Fruit fly (Drosophila melanogaster) whole organism, embryonic: ENCODE measurements around the gene Vm26Aa.
A peak's percentile ranks its signal among the peaks of the same experiment; 100 is the strongest.

ENCODE experiments used
- Abd-B ChIP-seq: fragments of 200-800 bp; sonication (Bioruptor generic); optimal IDR thresholded peaks from 2 replicates; lab custom pipeline; 2018; ENCODE audit warnings: missing biosample characterization, mild to moderate bottlenecking, missing genetic modification characterization, moderate library complexity
- Bgb ChIP-seq: fragments of 200-800 bp; sonication (Bioruptor generic); IDR thresholded peaks from 2 replicates; pipeline ENCODE4 v1.3.6; 2022; ENCODE audit warnings: missing biosample characterization, missing genetic modification characterization; ENCODE audit not compliant: partially characterized antibody
- CG10321 ChIP-seq: fragments of 200-800 bp; sonication (Bioruptor generic); IDR thresholded peaks from 2 replicates; pipeline ENCODE4 v1.3.6; 2022; ENCODE audit warnings: missing biosample characterization, missing genetic modification characterization
- CG11696 ChIP-seq: fragments of 200-800 bp; sonication (Bioruptor generic); IDR thresholded peaks from 2 replicates; pipeline ENCODE4 v1.3.6; 2022; ENCODE audit warnings: missing biosample characterization, missing genetic modification characterization
- CG12236 ChIP-seq: fragments of 200-800 bp; sonication (Bioruptor generic); optimal IDR thresholded peaks from 2 replicates; lab custom pipeline; 2016; ENCODE audit warnings: missing biosample characterization, missing genetic modification characterization
- CG14441 ChIP-seq: fragments of 200-800 bp; sonication (Bioruptor generic); IDR thresholded peaks from 2 replicates; pipeline ENCODE4 v1.3.6; 2022; ENCODE audit warnings: missing biosample characterization, missing genetic modification characterization
- CG18262 ChIP-seq: fragments of 200-800 bp; optimal IDR thresholded peaks from 3 replicates; lab custom pipeline; 2019; ENCODE audit warnings: missing biosample characterization, mild to moderate bottlenecking, missing genetic modification characterization, moderate library complexity
- CG1832 ChIP-seq: fragments of 200-800 bp; sonication (Bioruptor generic); optimal IDR thresholded peaks from 2 replicates; lab custom pipeline; 2017; ENCODE audit warnings: missing biosample characterization, mild to moderate bottlenecking, missing genetic modification characterization, inconsistent platforms
- CG3838 ChIP-seq: fragments of 200-800 bp; sonication (Bioruptor generic); optimal IDR thresholded peaks from 3 replicates; lab custom pipeline; 2016; ENCODE audit warnings: missing biosample characterization, missing genetic modification characterization
- CG3995 ChIP-seq: fragments of 200-800 bp; sonication (Bioruptor generic); optimal IDR thresholded peaks from 3 replicates; lab custom pipeline; 2016; ENCODE audit warnings: missing biosample characterization, missing genetic modification characterization
- CG42726 ChIP-seq: fragments of 200-800 bp; sonication (Bioruptor generic); IDR thresholded peaks from 2 replicates; pipeline ENCODE4 v1.3.6; 2022; ENCODE audit warnings: missing biosample characterization, missing genetic modification characterization; ENCODE audit not compliant: partially characterized antibody
- CG5180 ChIP-seq: fragments of 200-800 bp; sonication (Bioruptor generic); optimal IDR thresholded peaks from 3 replicates; lab custom pipeline; 2017; ENCODE audit warnings: missing biosample characterization, missing genetic modification characterization, mild to moderate bottlenecking, moderate library complexity, missing genetic modification reagents
- CG5953 ChIP-seq: fragments of 200-800 bp; sonication (Bioruptor generic); IDR thresholded peaks from 2 replicates; pipeline ENCODE4 v1.3.6; 2022; ENCODE audit warnings: missing biosample characterization, missing genetic modification characterization
- CG7271 ChIP-seq: fragments of 200-800 bp; sonication (Bioruptor generic); optimal IDR thresholded peaks from 2 replicates; lab custom pipeline; 2018; ENCODE audit warnings: missing biosample characterization, mild to moderate bottlenecking, missing genetic modification characterization, moderate library complexity
- CG7556 ChIP-seq: fragments of 200-800 bp; sonication (Bioruptor generic); optimal IDR thresholded peaks from 2 replicates; lab custom pipeline; 2017; ENCODE audit warnings: missing biosample characterization, mild to moderate bottlenecking, missing genetic modification characterization
- CG8281 ChIP-seq: fragments of 200-800 bp; sonication (Bioruptor generic); optimal IDR thresholded peaks from 2 replicates; lab custom pipeline; 2018; ENCODE audit warnings: missing biosample characterization, mild to moderate bottlenecking, missing genetic modification characterization, moderate library complexity
- CG8944 ChIP-seq: fragments of 200-800 bp; sonication (Bioruptor generic); optimal IDR thresholded peaks from 3 replicates; lab custom pipeline; 2016; ENCODE audit warnings: missing biosample characterization, missing genetic modification characterization
- CTCF ChIP-seq: fragments of 200-800 bp; sonication (Bioruptor generic); optimal IDR thresholded peaks from 2 replicates; lab custom pipeline; 2017; ENCODE audit warnings: missing biosample characterization, mild to moderate bottlenecking, missing genetic modification characterization, moderate library complexity
- Deaf1 ChIP-seq: fragments of 200-800 bp; optimal IDR thresholded peaks from 3 replicates; lab custom pipeline; 2019; ENCODE audit warnings: missing biosample characterization, mild to moderate bottlenecking, missing genetic modification characterization, moderate library complexity
- Ets65A ChIP-seq: fragments of 200-800 bp; sonication (Bioruptor generic); peaks from one replicate; lab custom pipeline; 2016; ENCODE audit warnings: missing biosample characterization, missing genetic modification characterization
- Kr ChIP-seq: fragments of 200-800 bp; sonication (Bioruptor generic); optimal IDR thresholded peaks from 2 replicates; lab custom pipeline; 2017; ENCODE audit warnings: missing biosample characterization, mild to moderate bottlenecking, missing genetic modification characterization
- Nf-YA ChIP-seq: fragments of 200-800 bp; sonication (Bioruptor generic); IDR thresholded peaks from 2 replicates; pipeline ENCODE4 v1.3.6; 2022; ENCODE audit warnings: missing biosample characterization, missing genetic modification characterization
- Nf-YB ChIP-seq: fragments of 200-800 bp; sonication (Bioruptor generic); optimal IDR thresholded peaks from 3 replicates; lab custom pipeline; 2019; ENCODE audit warnings: missing biosample characterization, mild to moderate bottlenecking, missing genetic modification characterization, moderate library complexity
- Nf-YC ChIP-seq: fragments of 200-800 bp; optimal IDR thresholded peaks from 3 replicates; lab custom pipeline; 2019; ENCODE audit warnings: missing biosample characterization, mild to moderate bottlenecking, missing genetic modification characterization, moderate library complexity
- Optix ChIP-seq: fragments of 200-800 bp; sonication (Bioruptor generic); IDR thresholded peaks from 3 replicates; pipeline ENCODE4 v1.3.6; 2022; ENCODE audit warnings: missing biosample characterization, missing genetic modification characterization
- Taf1 ChIP-seq: fragments of 200-800 bp; sonication (Bioruptor generic); IDR thresholded peaks from 2 replicates; pipeline ENCODE4 v1.3.6; 2022; ENCODE audit warnings: missing biosample characterization, missing genetic modification characterization
- Trl ChIP-seq, 3 experiments: fragments of >200 bp in 2 of 3; fragments of 200-800 bp in 1 of 3; sonication (Bioruptor generic) in 1 of 3; optimal IDR thresholded peaks; 2 replicates in 1 of 3; 3 replicates in 2 of 3; lab custom pipeline; 2016 to 2017; ENCODE audit warnings: missing biosample characterization in 1 of 3, missing genetic modification characterization in 1 of 3
- YL-1 ChIP-seq: fragments of 200-800 bp; sonication (Bioruptor generic); optimal IDR thresholded peaks from 3 replicates; lab custom pipeline; 2017; ENCODE audit warnings: missing biosample characterization, mild to moderate bottlenecking, missing genetic modification characterization
- cg ChIP-seq: fragments of 200-800 bp; sonication (Bioruptor generic); optimal IDR thresholded peaks from 3 replicates; lab custom pipeline; 2019; ENCODE audit warnings: missing biosample characterization, mild to moderate bottlenecking, missing genetic modification characterization, moderate library complexity
- chif ChIP-seq, 2 experiments: fragments of 200-800 bp; sonication (Bioruptor generic); optimal IDR thresholded peaks; 3 replicates each; lab custom pipeline; 2016; ENCODE audit warnings: missing biosample characterization in 2 of 2, missing genetic modification characterization in 2 of 2
- crol ChIP-seq: fragments of 200-800 bp; sonication (Bioruptor generic); IDR thresholded peaks from 2 replicates; pipeline ENCODE4 v1.3.6; 2022; ENCODE audit warnings: missing biosample characterization, missing genetic modification characterization
- dysf ChIP-seq: fragments of 200-800 bp; sonication (Bioruptor generic); IDR thresholded peaks from 3 replicates; pipeline ENCODE4 v1.3.6; 2022; ENCODE audit warnings: missing biosample characterization, missing genetic modification characterization
- ewg ChIP-seq: fragments of 200-800 bp; sonication (Bioruptor generic); optimal IDR thresholded peaks from 3 replicates; lab custom pipeline; 2017; ENCODE audit warnings: mild to moderate bottlenecking, missing biosample characterization, missing genetic modification reagents, missing genetic modification characterization
- eyg ChIP-seq: fragments of 200-800 bp; sonication (Bioruptor generic); optimal IDR thresholded peaks from 3 replicates; lab custom pipeline; 2016; ENCODE audit warnings: missing biosample characterization, missing genetic modification characterization
- h ChIP-seq: fragments of >200 bp; optimal IDR thresholded peaks from 2 replicates; lab custom pipeline; 2017
- ham ChIP-seq: fragments of 200-800 bp; sonication (Bioruptor generic); IDR thresholded peaks from 2 replicates; pipeline ENCODE4 v1.3.6; 2022; ENCODE audit warnings: missing biosample characterization, missing genetic modification characterization
- knrl ChIP-seq: fragments of 200-800 bp; sonication (Bioruptor generic); IDR thresholded peaks from 3 replicates; pipeline ENCODE4 v1.3.6; 2022; ENCODE audit warnings: missing biosample characterization, missing genetic modification characterization; ENCODE audit not compliant: partially characterized antibody
- mam ChIP-seq: fragments of 200-800 bp; sonication (Bioruptor generic); optimal IDR thresholded peaks from 3 replicates; lab custom pipeline; 2016; ENCODE audit warnings: missing biosample characterization, missing genetic modification characterization
- mirr ChIP-seq: fragments of 200-800 bp; sonication (Bioruptor generic); optimal IDR thresholded peaks from 3 replicates; lab custom pipeline; 2018; ENCODE audit warnings: missing biosample characterization, mild to moderate bottlenecking, missing genetic modification characterization
- phol ChIP-seq: fragments of 200-800 bp; sonication (Bioruptor generic); optimal IDR thresholded peaks from 3 replicates; lab custom pipeline; 2018; ENCODE audit warnings: missing biosample characterization, mild to moderate bottlenecking, missing genetic modification characterization, moderate library complexity
- repo ChIP-seq: fragments of 200-800 bp; sonication (Bioruptor generic); optimal IDR thresholded peaks from 2 replicates; lab custom pipeline; 2016; ENCODE audit warnings: missing biosample characterization, missing genetic modification characterization
- seq ChIP-seq: fragments of 200-800 bp; sonication (Bioruptor generic); IDR thresholded peaks from 2 replicates; pipeline ENCODE4 v1.3.6; 2022; ENCODE audit warnings: missing biosample characterization, missing genetic modification characterization
- sim ChIP-seq: fragments of 200-800 bp; sonication (Bioruptor generic); IDR thresholded peaks from 2 replicates; pipeline ENCODE4 v1.3.6; 2022; ENCODE audit warnings: missing biosample characterization, missing genetic modification characterization
- slp2 ChIP-seq: fragments of 200-800 bp; sonication (Bioruptor generic); optimal IDR thresholded peaks from 2 replicates; lab custom pipeline; 2016; ENCODE audit warnings: missing biosample characterization, missing genetic modification characterization
- toy ChIP-seq: fragments of 200-800 bp; sonication (Bioruptor generic); IDR thresholded peaks from 2 replicates; pipeline ENCODE4 v1.3.6; 2022; ENCODE audit warnings: missing biosample characterization, missing genetic modification characterization
- vnd ChIP-seq: fragments of 200-800 bp; sonication (Bioruptor generic); IDR thresholded peaks from 3 replicates; pipeline ENCODE4 v1.3.6; 2022; ENCODE audit warnings: missing biosample characterization, missing genetic modification characterization; ENCODE audit not compliant: partially characterized antibody
- vvl ChIP-seq: fragments of 200-800 bp; sonication (Bioruptor generic); IDR thresholded peaks from 2 replicates; pipeline ENCODE4 v1.3.6; 2022; ENCODE audit warnings: missing biosample characterization, missing genetic modification characterization

Vm26Aa gene

DNA sequence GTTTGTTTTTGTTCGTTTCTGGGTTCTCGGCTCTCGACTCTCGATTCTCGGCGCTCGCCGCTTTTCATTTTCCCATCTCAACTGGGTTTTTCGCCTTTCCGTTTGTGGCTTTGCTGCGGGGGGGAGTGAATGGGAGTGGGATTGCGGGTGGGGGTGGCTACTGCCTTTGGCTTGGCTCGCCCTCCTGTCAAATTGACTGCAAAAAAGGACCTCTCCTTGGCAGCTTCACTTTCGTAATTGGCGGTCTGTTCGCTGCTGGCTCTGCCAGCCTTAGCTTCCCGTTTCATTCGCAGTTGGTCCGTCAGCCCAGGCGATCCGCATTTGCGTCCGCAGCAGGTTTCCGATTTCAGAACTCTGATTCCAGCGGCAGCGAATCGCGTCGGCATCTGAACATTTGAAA, 34.5 kb downstream of the Vm26Aa start, which contains the start of gene dsf:
Gene dsf (plus strand): TSS at position 301 of the 400 bp plus-strand sequence.
- TF ChIP-seq dysf (GFP tag; lab: Robert Waterston, UW) (0 out of 3 replicates have a peak, but pooled peaks have one; percentile 11), CG8944 (GFP tag; lab: Kevin White, UChicago) (no peak), mirr (GFP tag; lab: Kevin White, UChicago) (no peak), CG8281 (tag; lab: Kevin White, UChicago) (no peak), CG14441 (GFP tag; lab: Robert Waterston, UW) (no peak), vnd (0 out of 3 replicates have a peak, but pooled peaks have one; percentile 11), ham (GFP tag; lab: Robert Waterston, UW) (no peak), eyg (GFP tag; lab: Kevin White, UChicago) (no peak)

DNA sequence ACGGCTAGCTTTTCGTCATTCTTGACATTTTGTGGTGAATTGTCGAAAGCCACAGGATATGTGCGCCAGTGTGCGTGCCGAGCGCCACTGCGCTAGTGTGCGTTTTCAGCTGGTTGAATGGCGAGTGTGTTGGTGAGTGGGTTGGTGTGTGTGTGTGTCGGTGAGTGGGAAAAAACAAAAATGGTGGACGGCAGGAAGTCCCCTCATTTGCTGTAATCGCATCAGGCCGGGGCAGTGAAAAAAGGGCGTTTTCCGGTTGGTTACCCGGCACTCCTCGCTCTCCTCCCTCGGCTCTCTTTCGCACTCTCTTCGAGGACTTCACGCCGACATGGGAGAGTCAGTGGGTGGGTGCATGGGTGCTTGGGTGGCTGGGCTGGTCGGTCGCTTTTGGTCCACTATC, 35.0 kb downstream of the Vm26Aa start:
- no peak for TF ChIP-seq CG42726 (GFP tag; lab: Robert Waterston, UW)
- peak; percentile 78; the same call in 1 of the 2 replicates for TF ChIP-seq seq (GFP tag; lab: Robert Waterston, UW)
- TF ChIP-seq Nf-YA (GFP tag; lab: Robert Waterston, UW): peak; percentile 53
- peak; percentile 97 for TF ChIP-seq Nf-YC
- TF ChIP-seq CG10321 (GFP tag; lab: Robert Waterston, UW): 0 out of 2 replicates have a peak, but pooled peaks have one; percentile 19
- TF ChIP-seq CG11696 (GFP tag; lab: Robert Waterston, UW): no peak
- TF ChIP-seq Deaf1 (tag; lab: Kevin White, UChicago): peak; percentile 74
- TF ChIP-seq Trl (optimal IDR thresholded peaks at IDR 0.05; lab: Kevin White, UChicago): peak; percentile 32 to 36
- TF ChIP-seq Trl (GFP tag; optimal IDR thresholded peaks at IDR 0.05; lab: Kevin White, UChicago): no peak
- no peak for TF ChIP-seq repo (GFP tag; lab: Kevin White, UChicago)
- peak; percentile 62 for TF ChIP-seq crol
- TF ChIP-seq knrl (GFP tag; lab: Robert Waterston, UW): no peak
- peak; percentile 8 for TF ChIP-seq ewg (GFP tag; lab: Kevin White, UChicago)
- no peak for TF ChIP-seq slp2 (GFP tag; lab: Kevin White, UChicago)
- no peak for TF ChIP-seq Kr (GFP tag; lab: Kevin White, UChicago)
- peak; percentile 82 for TF ChIP-seq cg
- no peak for TF ChIP-seq CG12236 (GFP tag; lab: Kevin White, UChicago)
- peak; percentile 19 for TF ChIP-seq Ets65A (GFP tag; lab: Kevin White, UChicago)
- peak; percentile 96 for TF ChIP-seq Nf-YB (GFP tag; lab: Kevin White, UChicago)
- no peak for TF ChIP-seq CG7271 (tag; lab: Kevin White, UChicago)
- no peak for TF ChIP-seq mam (GFP tag; lab: Kevin White, UChicago)

DNA sequence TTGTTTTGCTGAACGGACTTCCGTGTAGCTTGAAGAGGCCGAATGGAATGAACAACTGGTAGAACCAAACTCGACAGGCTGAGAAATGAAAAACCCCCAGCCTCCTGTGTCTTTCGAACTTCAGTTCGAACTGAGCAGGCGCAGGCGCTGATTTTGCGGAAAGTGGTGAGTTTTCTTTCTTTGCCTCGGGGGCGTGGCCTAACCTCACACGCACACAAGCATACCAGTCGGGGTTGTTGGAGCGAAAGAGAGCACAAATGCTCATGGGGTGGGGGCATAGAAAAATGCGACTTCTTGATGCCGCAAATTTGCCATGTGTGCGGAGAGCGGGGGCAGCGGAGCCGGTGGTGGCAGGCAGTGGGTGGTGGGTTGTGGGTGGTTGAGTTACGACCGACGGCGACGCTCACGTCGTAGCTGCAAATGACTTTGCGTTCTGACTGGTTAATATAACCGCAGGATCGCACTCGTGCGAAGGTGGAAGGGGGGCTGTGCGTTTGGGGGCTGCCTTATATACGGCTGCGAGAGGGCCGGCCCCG, 36.5 kb downstream of the Vm26Aa start, which contains the start of gene CG9016:
Gene CG9016 (minus strand): TSS at position 51 of the 536 bp plus-strand sequence.
- TF ChIP-seq vvl (GFP tag; lab: Robert Waterston, UW) (no peak), CG7556 (GFP tag; lab: Kevin White, UChicago) (no peak), CG18262 (tag; lab: Kevin White, UChicago) (no peak), Nf-YB (GFP tag; lab: Kevin White, UChicago) (peak; percentile 94), seq (GFP tag; lab: Robert Waterston, UW) (peak; percentile 87), CG5953 (GFP tag; lab: Robert Waterston, UW) (no peak), YL-1 (GFP tag; lab: Kevin White, UChicago) (no peak), Abd-B (GFP tag; lab: Kevin White, UChicago) (no peak), h (lab: Kevin White, UChicago) (no peak), CG3995 (GFP tag; lab: Kevin White, UChicago) (no peak), phol (tag; lab: Kevin White, UChicago) (no peak), Optix (GFP tag; lab: Robert Waterston, UW) (no peak), chif (GFP tag; optimal IDR thresholded peaks at IDR 0.05; lab: Kevin White, UChicago) (no peak), CG14441 (GFP tag; lab: Robert Waterston, UW) (no peak), CTCF (GFP tag; lab: Kevin White, UChicago) (no peak), Nf-YC (peak; percentile 97), CG3838 (GFP tag; lab: Kevin White, UChicago) (no peak), CG5180 (peak; percentile 46), Taf1 (no peak), Deaf1 (tag; lab: Kevin White, UChicago) (peak; percentile 83), sim (no peak), Trl (optimal IDR thresholded peaks at IDR 0.05; lab: Kevin White, UChicago) (peak in 1 of 2 experiments; percentile 9), Trl (GFP tag; optimal IDR thresholded peaks at IDR 0.05; lab: Kevin White, UChicago) (no peak), CG1832 (peak; percentile 66), toy (GFP tag; lab: Robert Waterston, UW) (0 out of 2 replicates have a peak, but pooled peaks have one; percentile 28), Bgb (GFP tag; lab: Robert Waterston, UW) (peak; percentile 19; the same call in 1 of the 2 replicates)
